Fruit fly (Drosophila melanogaster): Measurements from ENCODE around the gene Mat89Ba.

The Mat89Ba gene

dm6 chr3R:16280003-16280998 lies 8.1 kb upstream of the Mat89Ba start (continued):
- TF ChIP-seq CG12659 (GFP tag; optimal IDR thresholded peaks at IDR 0.05) (peak; percentile 100), wdn (GFP tag; IDR thresholded peaks at IDR 0.05) (peak; percentile 99), Dad (GFP tag; optimal IDR thresholded peaks at IDR 0.05) (peak; percentile 98), Usf (GFP tag; optimal IDR thresholded peaks at IDR 0.05) (peak; percentile 98), Med (GFP tag) (peak; percentile 100), CG7987 (GFP tag; optimal IDR thresholded peaks at IDR 0.05) (peak; percentile 96), CG14965 (GFP tag; optimal IDR thresholded peaks at IDR 0.05; ENCODE audit: borderline replicate concordance) (peak; percentile 94), chn (GFP tag; optimal IDR thresholded peaks at IDR 0.05) (peak; percentile 99), dmrt11E (tag; optimal IDR thresholded peaks at IDR 0.05) (peak; percentile 100), CG6813 (GFP tag; optimal IDR thresholded peaks at IDR 0.05) (peak; percentile 99), CG3726 (GFP tag; IDR thresholded peaks at IDR 0.05) (peak; percentile 99; the same call in 1 of the 3 replicates), usp (GFP tag; optimal IDR thresholded peaks at IDR 0.05) (no peak), cg (GFP tag; optimal IDR thresholded peaks at IDR 0.05) (peak; percentile 86), D19A (tag; optimal IDR thresholded peaks at IDR 0.05) (peak; percentile 98), CG15011 (GFP tag; optimal IDR thresholded peaks at IDR 0.05) (peak; percentile 99), Lim3 (GFP tag; IDR thresholded peaks at IDR 0.05) (peak; percentile 94; the same call in 1 of the 2 replicates), CG16779 (GFP tag; IDR thresholded peaks at IDR 0.05) (peak; percentile 99), CG2712 (tag; optimal IDR thresholded peaks at IDR 0.05) (peak; percentile 100), phol (tag; optimal IDR thresholded peaks at IDR 0.05) (peak; percentile 99), CG6175 (GFP tag; IDR thresholded peaks at IDR 0.05) (peak; percentile 95), kni (GFP tag; optimal IDR thresholded peaks at IDR 0.05) (peak; percentile 100), CG17802 (tag; optimal IDR thresholded peaks at IDR 0.05) (peak; percentile 90), Asciz (GFP tag; optimal IDR thresholded peaks at IDR 0.05) (peak; percentile 99), bab2 (GFP tag; optimal IDR thresholded peaks at IDR 0.05) (peak; percentile 100), Gug (GFP tag; IDR thresholded peaks at IDR 0.05) (peak; percentile 96), CG8290 (GFP tag; optimal IDR thresholded peaks at IDR 0.05) (peak; percentile 99), CG8290 (tag; optimal IDR thresholded peaks at IDR 0.05) (peak; percentile 95 to 99), CG11504 (tag; optimal IDR thresholded peaks at IDR 0.05) (peak; percentile 98), toy (GFP tag; IDR thresholded peaks at IDR 0.05) (peak; percentile 98), CG7372 (GFP tag; IDR thresholded peaks at IDR 0.05) (peak; percentile 99), onecut (GFP tag; IDR thresholded peaks at IDR 0.05) (peak; percentile 98), Max (GFP tag; optimal IDR thresholded peaks at IDR 0.05) (peak; percentile 99), caup (GFP tag; optimal IDR thresholded peaks at IDR 0.05; ENCODE audit: severe bottlenecking) (peak; percentile 99), nom (GFP tag; optimal IDR thresholded peaks at IDR 0.05) (peak; percentile 98), sisA (GFP tag; IDR thresholded peaks at IDR 0.05) (peak; percentile 99), dimm (GFP tag; IDR thresholded peaks at IDR 0.05) (no peak; the same call in 1 of the 2 replicates), CG16815 (GFP tag; optimal IDR thresholded peaks at IDR 0.05) (peak; percentile 99), CG5180 (GFP tag; optimal IDR thresholded peaks at IDR 0.05) (peak; percentile 94), gt (GFP tag; IDR thresholded peaks at IDR 0.05) (peak; percentile 99), ato (GFP tag; IDR thresholded peaks at IDR 0.05; ENCODE audit: partially characterized antibody) (no peak), Fer3 (tag; optimal IDR thresholded peaks at IDR 0.05) (peak; percentile 99), Rfx (GFP tag; IDR thresholded peaks at IDR 0.05) (peak; percentile 99), Ets97D (GFP tag; optimal IDR thresholded peaks at IDR 0.05) (peak; percentile 95), CG32767 (GFP tag; IDR thresholded peaks at IDR 0.05) (peak; percentile 100), hb (GFP tag; IDR thresholded peaks at IDR 0.05; ENCODE audit: partially characterized antibody) (no peak), H2.0 (GFP tag; IDR thresholded peaks at IDR 0.05) (peak; percentile 100), Camta (GFP tag; optimal IDR thresholded peaks at IDR 0.05) (peak; percentile 100), dpn (GFP tag; optimal IDR thresholded peaks at IDR 0.05) (peak; percentile 100)
